Fruit fly (Drosophila melanogaster) S2 (cell line): ENCODE results near the gene Eip93F.

Source experiments
- CG8478 ChIP-seq: fragments of >200 bp; optimal IDR thresholded peaks from 2 replicates; lab custom pipeline; 2018
- CTCF ChIP-seq, 2 experiments: fragments of >200 bp; optimal IDR thresholded peaks; 2 replicates each; lab custom pipeline; 2018

dm6 chr3R:21922674-21923323 is 26.1 kb upstream of the Eip93F start:
- TF ChIP-seq CTCF (optimal IDR thresholded peaks at IDR 0.05; lab: Kevin White, UChicago) (no peak), CG8478 (lab: Kevin White, UChicago) (no peak)
